Fruit fly (Drosophila melanogaster): Measurements from ENCODE around the gene tmod.

tmod gene

DNA sequence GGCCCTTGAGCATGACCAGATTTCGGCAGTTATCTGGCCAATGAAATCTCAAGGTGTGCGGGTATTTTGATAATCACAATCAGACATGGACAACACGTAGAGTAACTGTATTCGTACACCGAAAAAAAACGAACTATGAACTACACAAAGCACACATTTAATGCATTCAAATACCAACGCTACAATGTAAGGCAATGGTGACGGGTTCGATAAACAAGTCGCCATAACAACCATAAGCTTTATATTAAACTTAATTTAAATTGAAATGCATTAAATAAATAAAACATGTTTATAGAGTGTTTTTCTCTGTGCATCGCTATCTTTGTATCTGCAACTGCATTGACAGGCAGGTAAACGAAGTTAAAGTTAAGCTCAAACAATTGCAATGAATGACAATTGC is 57.8 kb downstream of the tmod start:
- no peak for TF ChIP-seq rn (GFP tag; IDR thresholded peaks at IDR 0.05)
- TF ChIP-seq CG34367 (tag; optimal IDR thresholded peaks at IDR 0.05), result no peak
- no peak for TF ChIP-seq gl (tag; optimal IDR thresholded peaks at IDR 0.05)
- no peak for TF ChIP-seq CG14655 (GFP tag; optimal IDR thresholded peaks at IDR 0.05)
- no peak for TF ChIP-seq fd96Ca (GFP tag; IDR thresholded peaks at IDR 0.05)
- TF ChIP-seq CG8301 (tag; optimal IDR thresholded peaks at IDR 0.05), result no peak
- peak; percentile 19 for TF ChIP-seq CG8159 (tag; optimal IDR thresholded peaks at IDR 0.05)
- TF ChIP-seq CG15710 (tag; optimal IDR thresholded peaks at IDR 0.05), result no peak
- no peak for TF ChIP-seq CG32121 (GFP tag; IDR thresholded peaks at IDR 0.05)
- TF ChIP-seq EcR (GFP tag; optimal IDR thresholded peaks at IDR 0.05), result no peak
- TF ChIP-seq CG17806 (tag; optimal IDR thresholded peaks at IDR 0.05), result no peak
- no peak for TF ChIP-seq CG10348 (GFP tag; IDR thresholded peaks at IDR 0.05)
- TF ChIP-seq Pif1A (GFP tag; optimal IDR thresholded peaks at IDR 0.05), result no peak
- TF ChIP-seq CG9948 (tag; optimal IDR thresholded peaks at IDR 0.05), result no peak
- TF ChIP-seq CG13204 (GFP tag; optimal IDR thresholded peaks at IDR 0.05), result no peak
- peak; percentile 3 for TF ChIP-seq Pif1B (GFP tag; optimal IDR thresholded peaks at IDR 0.05)

DNA sequence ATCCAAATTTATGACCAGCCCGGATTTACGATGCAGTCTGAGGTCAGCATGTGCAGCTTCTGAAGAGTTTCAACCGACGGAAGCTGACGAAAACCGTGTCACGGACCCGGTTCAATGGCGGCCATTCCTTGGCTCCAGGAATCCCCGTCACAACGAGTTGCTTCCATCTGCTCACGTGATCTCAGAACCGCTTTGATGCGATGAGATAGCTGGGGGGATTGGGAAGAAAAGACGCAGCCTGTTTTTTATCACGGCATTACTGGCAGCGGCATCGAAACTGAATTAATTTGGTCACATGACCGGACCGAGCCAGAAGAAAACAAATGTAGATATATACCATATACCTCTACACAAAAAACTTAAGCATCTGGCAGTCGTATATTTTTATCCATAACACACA is 58.4 kb downstream of the tmod start:
- TF ChIP-seq gl (tag; optimal IDR thresholded peaks at IDR 0.05) (no peak), CG15710 (tag; optimal IDR thresholded peaks at IDR 0.05) (no peak), D1 (tag; optimal IDR thresholded peaks at IDR 0.05) (no peak), CG4496 (GFP tag; IDR thresholded peaks at IDR 0.05) (no peak), Ets98B (GFP tag; IDR thresholded peaks at IDR 0.05) (no peak), CG14655 (GFP tag; optimal IDR thresholded peaks at IDR 0.05) (no peak), CG12605 (GFP tag; IDR thresholded peaks at IDR 0.05) (no peak), CG9948 (tag; optimal IDR thresholded peaks at IDR 0.05) (no peak), Pif1A (GFP tag; optimal IDR thresholded peaks at IDR 0.05) (no peak), fd96Ca (GFP tag; IDR thresholded peaks at IDR 0.05) (no peak), CG8301 (tag; optimal IDR thresholded peaks at IDR 0.05) (no peak)

DNA sequence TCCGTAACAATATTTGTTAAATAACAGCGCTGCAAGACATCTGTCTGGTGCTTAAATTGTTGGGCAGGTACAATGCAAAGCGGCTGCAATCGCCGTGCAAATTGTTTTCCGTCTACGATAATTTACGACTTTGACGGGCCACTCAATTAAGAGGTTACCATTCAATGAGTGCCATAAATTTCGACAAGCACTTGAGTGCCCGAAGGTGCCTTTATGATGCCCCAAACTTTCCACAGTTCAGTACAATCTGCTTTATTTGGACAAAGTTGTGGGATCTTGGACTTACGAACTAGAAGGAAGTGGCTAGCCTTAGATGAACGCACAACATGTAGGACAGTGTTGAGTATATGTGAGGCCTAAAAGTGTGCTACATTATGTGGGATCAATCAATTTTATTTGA is 60.3 kb downstream of the tmod start:
- TF ChIP-seq rn (GFP tag; IDR thresholded peaks at IDR 0.05) (no peak), CG14655 (GFP tag; optimal IDR thresholded peaks at IDR 0.05) (no peak), D1 (tag; optimal IDR thresholded peaks at IDR 0.05) (no peak), CG13204 (GFP tag; optimal IDR thresholded peaks at IDR 0.05) (no peak), CG12605 (GFP tag; IDR thresholded peaks at IDR 0.05) (no peak), fd96Ca (GFP tag; IDR thresholded peaks at IDR 0.05) (no peak), EcR (GFP tag; optimal IDR thresholded peaks at IDR 0.05) (no peak), CG34367 (tag; optimal IDR thresholded peaks at IDR 0.05) (no peak), CG9948 (tag; optimal IDR thresholded peaks at IDR 0.05) (no peak), Ets98B (GFP tag; IDR thresholded peaks at IDR 0.05) (no peak), CG8159 (tag; optimal IDR thresholded peaks at IDR 0.05) (no peak), CG4496 (GFP tag; IDR thresholded peaks at IDR 0.05) (no peak), Pif1A (GFP tag; optimal IDR thresholded peaks at IDR 0.05) (no peak), Snoo (tag; optimal IDR thresholded peaks at IDR 0.05) (no peak), gl (tag; optimal IDR thresholded peaks at IDR 0.05) (no peak), CG32121 (GFP tag; IDR thresholded peaks at IDR 0.05) (no peak), CG10348 (GFP tag; IDR thresholded peaks at IDR 0.05) (no peak), CG15710 (tag; optimal IDR thresholded peaks at IDR 0.05) (no peak), Pif1B (GFP tag; optimal IDR thresholded peaks at IDR 0.05) (no peak)

DNA sequence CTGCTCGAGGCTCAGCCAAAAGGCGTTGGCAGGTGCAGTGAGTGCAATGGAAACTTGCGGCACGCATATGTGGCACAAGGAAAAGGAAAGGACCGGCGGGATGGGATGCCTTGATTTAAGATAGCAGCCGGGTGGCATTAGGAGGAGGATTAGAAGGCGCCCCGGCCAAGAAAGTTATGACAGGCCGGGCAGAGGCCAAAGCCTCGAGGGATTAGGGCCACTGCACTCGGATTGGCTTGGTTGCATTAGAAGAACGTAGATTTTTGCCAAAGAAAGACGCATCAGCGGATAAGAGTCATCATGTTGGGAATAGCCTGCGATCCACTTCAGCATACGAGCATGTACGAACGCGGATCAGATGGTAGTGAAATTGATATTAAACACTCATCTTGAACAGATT is 64.3 kb downstream of the tmod start, which contains the start of gene CG31019:
CG31019 (plus strand) TSS at position 301 of the 400 bp plus-strand sequence.
- TF ChIP-seq CG4496 (GFP tag; IDR thresholded peaks at IDR 0.05) (no peak), gl (tag; optimal IDR thresholded peaks at IDR 0.05) (no peak), CG34367 (tag; optimal IDR thresholded peaks at IDR 0.05) (no peak), EcR (GFP tag; optimal IDR thresholded peaks at IDR 0.05) (no peak), CG10348 (GFP tag; IDR thresholded peaks at IDR 0.05) (no peak), CG15710 (tag; optimal IDR thresholded peaks at IDR 0.05) (no peak), CG12605 (GFP tag; IDR thresholded peaks at IDR 0.05) (no peak), CG8159 (tag; optimal IDR thresholded peaks at IDR 0.05) (no peak), Pif1B (GFP tag; optimal IDR thresholded peaks at IDR 0.05) (no peak), rn (GFP tag; IDR thresholded peaks at IDR 0.05) (no peak), Pif1A (GFP tag; optimal IDR thresholded peaks at IDR 0.05) (no peak)

DNA sequence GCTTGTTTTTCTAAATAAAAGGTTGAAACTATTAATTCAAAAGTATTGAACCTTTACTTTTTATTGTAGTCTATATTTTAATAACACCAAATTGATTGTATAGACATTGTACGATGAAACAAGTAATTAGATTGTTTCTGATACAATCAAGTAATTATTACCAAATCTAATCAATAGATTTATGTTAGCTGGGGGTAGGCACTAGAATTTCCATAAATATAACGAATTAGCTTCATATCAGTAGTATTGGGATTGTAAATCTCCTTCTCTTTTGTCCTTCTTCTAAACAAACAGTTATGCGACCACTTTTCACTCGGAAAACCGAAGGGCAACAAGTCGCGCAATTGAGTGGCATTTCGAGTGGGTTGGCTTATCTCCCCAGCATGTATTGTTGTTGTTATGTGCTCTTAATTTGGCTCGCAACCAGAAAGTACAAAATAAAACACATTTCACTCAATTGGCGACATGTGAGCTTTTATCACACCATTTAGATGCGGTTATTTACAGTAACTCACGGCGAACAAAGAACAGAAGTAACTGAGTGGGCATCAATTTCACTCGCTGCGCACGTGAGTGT is 67.1 kb downstream of the tmod start:
- no peak for TF ChIP-seq CG8301 (tag; optimal IDR thresholded peaks at IDR 0.05)
- TF ChIP-seq CG8159 (tag; optimal IDR thresholded peaks at IDR 0.05), result no peak
- no peak for TF ChIP-seq CG4496 (GFP tag; IDR thresholded peaks at IDR 0.05)
- TF ChIP-seq CG32121 (GFP tag; IDR thresholded peaks at IDR 0.05), result no peak
- no peak for TF ChIP-seq Pif1A (GFP tag; optimal IDR thresholded peaks at IDR 0.05)
- TF ChIP-seq CG34367 (tag; optimal IDR thresholded peaks at IDR 0.05), result no peak
- TF ChIP-seq CG17806 (tag; optimal IDR thresholded peaks at IDR 0.05), result no peak
- no peak for TF ChIP-seq Pif1B (GFP tag; optimal IDR thresholded peaks at IDR 0.05)
- no peak for TF ChIP-seq rn (GFP tag; IDR thresholded peaks at IDR 0.05)
- TF ChIP-seq fd96Ca (GFP tag; IDR thresholded peaks at IDR 0.05), result no peak
- no peak for TF ChIP-seq EcR (GFP tag; optimal IDR thresholded peaks at IDR 0.05)
- no peak for TF ChIP-seq CG12605 (GFP tag; IDR thresholded peaks at IDR 0.05)
- no peak for TF ChIP-seq CG10348 (GFP tag; IDR thresholded peaks at IDR 0.05)
- TF ChIP-seq CG14655 (GFP tag; optimal IDR thresholded peaks at IDR 0.05), result no peak
- no peak for TF ChIP-seq gl (tag; optimal IDR thresholded peaks at IDR 0.05)
- no peak for TF ChIP-seq CG15710 (tag; optimal IDR thresholded peaks at IDR 0.05)
- TF ChIP-seq Ets98B (GFP tag; IDR thresholded peaks at IDR 0.05), result no peak
- no peak for TF ChIP-seq CG13204 (GFP tag; optimal IDR thresholded peaks at IDR 0.05)
- TF ChIP-seq CG9948 (tag; optimal IDR thresholded peaks at IDR 0.05), result no peak
- no peak for TF ChIP-seq Snoo (tag; optimal IDR thresholded peaks at IDR 0.05)

All from whole organism, pupa.